Worm (Caenorhabditis elegans): Measurements from ENCODE around the gene C34D4.4.

ce11 chrIV:7144670-7145257, 4.4 kb upstream of the C34D4.4 start, which contains the start of gene hecd-1:
- TF ChIP-seq jun-1 (tag; optimal IDR thresholded peaks at IDR 0.05) (no peak), nfya-1 (tag; optimal IDR thresholded peaks at IDR 0.05; ENCODE audit: insufficient read depth) (no peak)

Data from whole organism, L3 larva.